Fruit fly (Drosophila melanogaster) whole organism, wandering third instar larva: Measurements from ENCODE around the gene sas.

Experiments used
- CG9705 ChIP-seq: fragments of 200-800 bp; sonication (Bioruptor generic); optimal IDR thresholded peaks from 2 replicates; lab custom pipeline; 2018; ENCODE audit warnings: missing biosample characterization, mild to moderate bottlenecking, missing genetic modification characterization
- CrebA ChIP-seq: fragments of 200-800 bp; sonication (Bioruptor generic); optimal IDR thresholded peaks from 2 replicates; lab custom pipeline; 2016; ENCODE audit warnings: missing biosample characterization, mild to moderate bottlenecking, missing genetic modification characterization, borderline replicate concordance
- Dfd ChIP-seq: fragments of >200 bp; optimal IDR thresholded peaks from 2 replicates; lab custom pipeline; 2017; ENCODE audit warnings: missing biosample characterization, missing genetic modification characterization
- Dif ChIP-seq: fragments of 200-275, 200-300 bp; sonication (Bioruptor generic); optimal IDR thresholded peaks from 2 replicates; lab custom pipeline; 2018; ENCODE audit warnings: missing biosample characterization, missing genetic modification characterization; ENCODE audit not compliant: partially characterized antibody
- Hnf4 ChIP-seq: fragments of 200-800 bp; sonication (Bioruptor generic); optimal IDR thresholded peaks from 2 replicates; lab custom pipeline; 2016; ENCODE audit warnings: missing biosample characterization, mild to moderate bottlenecking, missing genetic modification characterization
- Hr78 ChIP-seq: fragments of >200 bp; optimal IDR thresholded peaks from 2 replicates; lab custom pipeline; 2017; ENCODE audit warnings: missing biosample characterization, missing genetic modification characterization
- Hr83 ChIP-seq: fragments of 200-300 bp; sonication (Bioruptor generic); optimal IDR thresholded peaks from 2 replicates; lab custom pipeline; 2016; ENCODE audit warnings: missing biosample characterization, mild to moderate bottlenecking, missing genetic modification characterization, moderate library complexity; ENCODE audit not compliant: poor library complexity, severe bottlenecking
- Jra ChIP-seq: sonication (Bioruptor generic); optimal IDR thresholded peaks from 2 replicates; lab custom pipeline; 2016; ENCODE audit warnings: missing biosample characterization, missing genetic modification characterization
- Myc ChIP-seq: fragments of >200 bp; optimal IDR thresholded peaks from 2 replicates; lab custom pipeline; 2017
- N ChIP-seq: fragments of >200 bp; optimal IDR thresholded peaks from 2 replicates; lab custom pipeline; 2018; ENCODE audit warnings: missing biosample characterization, missing external identifiers, missing genetic modification characterization
- OdsH ChIP-seq: fragments of 200-800 bp; sonication (Bioruptor generic); optimal IDR thresholded peaks from 2 replicates; lab custom pipeline; 2016; ENCODE audit warnings: missing biosample characterization, mild to moderate bottlenecking, missing genetic modification characterization
- Rel ChIP-seq, 2 experiments: fragments of 200-800 bp; sonication (Bioruptor generic) in 1 of 2; optimal IDR thresholded peaks; 2 replicates in 1 of 2; 3 replicates in 1 of 2; lab custom pipeline; 2016 to 2019; ENCODE audit warnings: mild to moderate bottlenecking in 2 of 2, missing biosample characterization in 2 of 2, missing genetic modification characterization in 2 of 2, moderate library complexity in 1 of 2
- Sp1 ChIP-seq: fragments of 200-800 bp; sonication (Bioruptor generic); optimal IDR thresholded peaks from 3 replicates; lab custom pipeline; 2019; ENCODE audit warnings: missing biosample characterization, mild to moderate bottlenecking, missing genetic modification characterization, moderate library complexity
- Vsx2 ChIP-seq: fragments of 200-300, 225-300 bp; sonication (Bioruptor generic); optimal IDR thresholded peaks from 2 replicates; lab custom pipeline; 2018; ENCODE audit warnings: missing biosample characterization, missing genetic modification characterization; ENCODE audit not compliant: partially characterized antibody
- br ChIP-seq: fragments of 200-800 bp; sonication (Bioruptor generic); optimal IDR thresholded peaks from 2 replicates; lab custom pipeline; 2016; ENCODE audit warnings: missing biosample characterization, missing genetic modification characterization
- brk ChIP-seq: fragments of 200-800 bp; sonication (Bioruptor generic); optimal IDR thresholded peaks from 2 replicates; lab custom pipeline; 2016; ENCODE audit warnings: missing biosample characterization, mild to moderate bottlenecking, missing genetic modification characterization
- dl ChIP-seq, 2 experiments: fragments of 175-275, 200-275 bp in 1 of 2; fragments of 200-275 bp in 1 of 2; sonication (Bioruptor generic); optimal IDR thresholded peaks; lab custom pipeline; 2018; ENCODE audit warnings: mild to moderate bottlenecking in 2 of 2, missing biosample characterization in 2 of 2, missing genetic modification characterization in 2 of 2, moderate library complexity in 2 of 2; ENCODE audit not compliant: partially characterized antibody in 2 of 2, insufficient read depth in 1 of 2
- dmrt93B ChIP-seq: fragments of 200-800 bp; sonication (Bioruptor generic); optimal IDR thresholded peaks from 2 replicates; lab custom pipeline; 2018; ENCODE audit warnings: missing biosample characterization, mild to moderate bottlenecking, missing genetic modification characterization
- dsf ChIP-seq: sonication (Bioruptor generic); optimal IDR thresholded peaks from 2 replicates; lab custom pipeline; 2016; ENCODE audit warnings: missing biosample characterization, missing genetic modification characterization, borderline replicate concordance
- ey ChIP-seq: fragments of 200-800 bp; sonication (Bioruptor generic); optimal IDR thresholded peaks from 2 replicates; lab custom pipeline; 2016; ENCODE audit warnings: missing biosample characterization, missing genetic modification characterization
- h ChIP-seq: fragments of 200-800 bp; sonication (Bioruptor generic); optimal IDR thresholded peaks from 3 replicates; lab custom pipeline; 2016; ENCODE audit warnings: missing biosample characterization, mild to moderate bottlenecking, missing genetic modification characterization
- jim ChIP-seq: fragments of 175-275, 200-325 bp; sonication (Bioruptor generic); optimal IDR thresholded peaks from 2 replicates; lab custom pipeline; 2016; ENCODE audit warnings: missing biosample characterization, mild to moderate bottlenecking, missing genetic modification characterization
- lola ChIP-seq: fragments of >200 bp; optimal IDR thresholded peaks from 2 replicates; lab custom pipeline; 2017; ENCODE audit warnings: missing biosample characterization, missing genetic modification characterization
- pan ChIP-seq: fragments of >200 bp; optimal IDR thresholded peaks from 2 replicates; lab custom pipeline; 2017
- rgr ChIP-seq: fragments of 200-800 bp; sonication (Bioruptor generic); optimal IDR thresholded peaks from 3 replicates; lab custom pipeline; 2016; ENCODE audit warnings: missing biosample characterization, mild to moderate bottlenecking, missing genetic modification characterization
- sage ChIP-seq: fragments of 200-800 bp; sonication (Bioruptor generic); optimal IDR thresholded peaks from 2 replicates; lab custom pipeline; 2016; ENCODE audit warnings: missing biosample characterization, mild to moderate bottlenecking, missing genetic modification characterization
- sv ChIP-seq: fragments of 200-800 bp; sonication (Bioruptor generic); optimal IDR thresholded peaks from 3 replicates; lab custom pipeline; 2016; ENCODE audit warnings: missing biosample characterization, missing genetic modification characterization
- usp ChIP-seq: fragments of >200 bp; optimal IDR thresholded peaks from 2 replicates; lab custom pipeline; 2017; ENCODE audit warnings: missing biosample characterization, missing genetic modification characterization
- woc ChIP-seq: sonication (Bioruptor generic); optimal IDR thresholded peaks from 2 replicates; lab custom pipeline; 2016; ENCODE audit warnings: missing biosample characterization, mild to moderate bottlenecking, missing genetic modification characterization

Gene sas

dm6 chr3R:7116511-7116910, 46.1 kb upstream of the sas start:
- TF ChIP-seq ey (GFP tag; lab: Kevin White, UChicago) (no peak), br (GFP tag; lab: Kevin White, UChicago) (no peak), Hr78 (GFP tag; lab: Kevin White, UChicago) (no peak), jim (GFP tag; lab: Kevin White, UChicago) (no peak), rgr (GFP tag; lab: Kevin White, UChicago) (no peak), Hr83 (GFP tag; lab: Kevin White, UChicago) (no peak), Myc (lab: Kevin White, UChicago) (no peak), usp (GFP tag; lab: Kevin White, UChicago) (no peak), dmrt93B (GFP tag; lab: Kevin White, UChicago) (no peak), woc (GFP tag; lab: Kevin White, UChicago) (no peak), Sp1 (GFP tag; lab: Kevin White, UChicago) (no peak), N (no peak), brk (GFP tag; lab: Kevin White, UChicago) (no peak), Dif (GFP tag; lab: Kevin White, UChicago) (no peak), Dfd (GFP tag; lab: Kevin White, UChicago) (no peak), Vsx2 (GFP tag; lab: Kevin White, UChicago) (no peak), CrebA (GFP tag; lab: Kevin White, UChicago) (no peak)

DNA sequence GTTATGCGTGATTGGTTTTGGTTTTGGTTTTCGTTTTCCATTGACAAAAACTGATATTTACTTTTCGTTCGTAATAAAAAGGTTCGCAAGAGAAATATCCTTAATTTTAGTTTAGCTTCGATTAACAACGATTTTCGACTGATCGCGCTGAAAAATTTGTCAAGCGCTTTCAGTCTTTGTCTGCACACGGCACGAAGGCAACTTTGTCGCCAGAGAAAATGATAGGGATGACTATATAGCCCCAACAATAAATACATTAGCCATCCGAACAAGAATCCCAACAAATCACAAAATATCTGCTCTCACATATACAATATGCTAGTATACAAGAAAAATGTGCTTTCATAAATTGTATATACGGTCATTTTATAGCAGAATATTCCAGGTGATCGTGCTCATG, 45.0 kb upstream of the sas start, which contains the start of gene Mlp84B:
TSS of gene Mlp84B (minus strand) at position 143 of the 400 bp plus-strand sequence.
- TF ChIP-seq sv (GFP tag; lab: Kevin White, UChicago) (no peak), OdsH (GFP tag; lab: Kevin White, UChicago) (no peak), lola (no peak), jim (GFP tag; lab: Kevin White, UChicago) (no peak), Sp1 (GFP tag; lab: Kevin White, UChicago) (no peak), Jra (no peak), pan (lab: Kevin White, UChicago) (no peak), dl (GFP tag; optimal IDR thresholded peaks at IDR 0.05; lab: Kevin White, UChicago; ENCODE audit: insufficient read depth in 1 of 2, partially characterized antibody in 2 of 2) (no peak), N (no peak), sage (GFP tag; lab: Kevin White, UChicago) (no peak), Hnf4 (GFP tag; lab: Kevin White, UChicago) (no peak), Dif (GFP tag; lab: Kevin White, UChicago) (no peak), Rel (GFP tag; optimal IDR thresholded peaks at IDR 0.05; lab: Kevin White, UChicago) (no peak), Rel (tag; optimal IDR thresholded peaks at IDR 0.05; lab: Kevin White, UChicago) (no peak), dsf (no peak), h (GFP tag; lab: Kevin White, UChicago) (no peak)
- TF ChIP-seq, all 38 proteins: peak for 0

DNA sequence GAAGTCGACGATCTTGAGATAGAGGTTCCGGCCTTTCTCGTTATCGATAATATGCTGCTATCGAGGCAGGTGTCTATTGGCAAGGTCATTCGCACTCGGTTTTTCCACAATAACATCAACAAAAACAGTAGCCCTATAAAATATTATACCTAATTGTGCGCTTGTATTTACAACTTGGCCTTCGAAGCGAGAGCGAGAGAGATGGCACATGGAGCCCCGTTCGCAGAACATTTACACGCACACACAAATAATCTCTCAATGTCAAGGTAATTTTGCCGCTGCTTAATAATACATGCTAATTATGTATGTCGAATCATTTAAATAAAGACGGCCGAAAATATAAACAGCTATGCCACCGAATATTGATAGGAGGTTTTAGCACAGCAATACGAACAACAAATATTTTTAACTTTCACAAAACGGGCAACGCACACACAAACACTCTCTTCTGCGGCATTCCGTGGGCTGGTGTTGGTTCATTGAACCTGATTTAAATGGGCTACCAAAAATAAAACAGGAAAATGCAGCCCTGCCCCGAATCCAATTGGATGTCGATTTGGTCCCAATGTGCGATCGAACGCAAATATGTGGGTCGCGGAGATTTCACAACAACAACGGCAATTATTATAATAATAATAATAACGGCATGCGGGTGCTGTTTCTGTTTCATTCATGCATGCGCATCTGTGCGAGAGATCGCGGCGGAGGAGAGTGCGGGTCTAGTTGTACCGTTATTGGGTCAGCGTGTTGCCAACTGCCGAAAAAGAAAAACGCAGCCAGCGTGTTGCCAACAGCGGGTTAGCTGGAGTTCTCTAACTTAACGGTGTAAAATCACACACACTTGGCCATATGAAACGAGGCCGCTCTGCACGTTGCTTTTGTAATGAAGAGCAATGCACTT, 40.2 kb upstream of the sas start:
- TF ChIP-seq dl (GFP tag; optimal IDR thresholded peaks at IDR 0.05; lab: Kevin White, UChicago; ENCODE audit: insufficient read depth in 1 of 2, partially characterized antibody in 2 of 2) (peak in 1 of 2 experiments; percentile 66), sage (GFP tag; lab: Kevin White, UChicago) (no peak)

- no peak for TF ChIP-seq N
- no peak for TF ChIP-seq dmrt93B (GFP tag; lab: Kevin White, UChicago)
- TF ChIP-seq Sp1 (GFP tag; lab: Kevin White, UChicago) = no peak
- TF ChIP-seq jim (GFP tag; lab: Kevin White, UChicago) = no peak
- TF ChIP-seq, all 38 proteins: peak for 0
Observed at dm6 chr3R:7123073-7123572, 39.5 kb upstream of the sas start.

- TF ChIP-seq lola (peak; percentile 28), sage (GFP tag; lab: Kevin White, UChicago) (no peak), CG9705 (GFP tag; lab: Kevin White, UChicago) (no peak), Hr83 (GFP tag; lab: Kevin White, UChicago) (peak; percentile 87), dl (GFP tag; optimal IDR thresholded peaks at IDR 0.05; lab: Kevin White, UChicago; ENCODE audit: insufficient read depth in 1 of 2, partially characterized antibody in 2 of 2) (peak in 1 of 2 experiments; percentile 39), Dif (GFP tag; lab: Kevin White, UChicago) (peak; percentile 59)
Observed at dm6 chr3R:7123699-7124098, 38.9 kb upstream of the sas start.
